Worm (Caenorhabditis elegans): ENCODE measurements around the gene ift-43.
A peak's percentile ranks its signal among the peaks of the same experiment; 100 is the strongest.

DNA sequence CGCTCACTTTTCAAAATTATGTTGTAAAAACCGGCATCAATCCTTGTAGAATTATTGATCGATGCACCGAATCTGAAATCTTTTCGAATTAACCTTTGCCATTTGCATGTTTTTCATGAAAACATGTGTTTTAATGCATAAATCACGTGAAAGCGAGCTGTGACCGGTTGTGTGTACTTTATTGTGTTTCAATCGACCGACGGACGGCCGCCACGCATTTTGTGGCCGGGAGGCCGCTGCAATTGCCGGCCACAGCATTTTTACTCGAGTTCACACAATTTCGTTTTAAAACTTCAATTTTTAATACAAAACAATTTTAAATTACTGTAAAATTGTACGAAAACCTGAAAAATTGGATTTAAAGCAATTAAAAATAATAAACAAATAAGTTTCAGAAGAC is 28.4 kb upstream of the ift-43 start, which contains the start of gene C25H3.11:
- no peak for TF ChIP-seq nhr-77 (tag; optimal IDR thresholded peaks at IDR 0.05)
- no peak for TF ChIP-seq tlp-1 (tag; optimal IDR thresholded peaks at IDR 0.05)
- no peak for TF ChIP-seq ama-1 (optimal IDR thresholded peaks at IDR 0.05)
- no peak for TF ChIP-seq nhr-11 (tag; optimal IDR thresholded peaks at IDR 0.05)
- peak; percentile 34 for TF ChIP-seq elt-2 (tag; optimal IDR thresholded peaks at IDR 0.05)
- no peak for TF ChIP-seq lin-13 (GFP tag; optimal IDR thresholded peaks at IDR 0.05)
- no peak for TF ChIP-seq unc-62 (GFP tag; optimal IDR thresholded peaks at IDR 0.05)
- peak; percentile 15 for TF ChIP-seq lin-15B (tag; optimal IDR thresholded peaks at IDR 0.05)
- no peak for TF ChIP-seq egl-27 (tag; optimal IDR thresholded peaks at IDR 0.05)
- TF ChIP-seq pqm-1 (tag; optimal IDR thresholded peaks at IDR 0.05), result no peak

Measured in whole organism, L1 larva.